ENCODE assay signal across 7 worm cellular contexts in the genomic region with DNA sequence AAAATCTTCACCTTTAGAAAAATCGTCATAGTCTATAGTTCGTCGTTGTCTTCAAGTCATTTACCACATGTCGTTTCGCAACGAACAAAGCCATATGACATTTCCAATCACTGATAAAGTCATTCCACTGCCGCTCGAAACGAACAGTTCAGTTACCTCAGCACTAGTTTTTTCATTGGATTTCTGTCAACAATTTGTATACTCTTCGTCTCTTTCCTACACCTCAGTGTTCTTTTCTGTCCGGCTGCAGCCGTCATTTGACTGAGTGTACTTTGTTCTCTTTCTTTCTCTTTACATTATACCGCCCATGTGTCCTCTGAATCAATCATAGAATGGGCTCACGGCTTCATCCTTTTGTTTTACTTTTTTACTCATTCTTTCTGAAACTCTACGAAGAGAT.
TF ChIP-seq lines count a peak whose summit lies in the region.

No protein-coding gene starts in this region.

TF ChIP-seq in whole organism, L1 larva, 84 proteins besides CTCF, POLR2A, EP300 and RAD21 (continues in another document):
- TF ChIP-seq ztf-11 (tag; optimal IDR thresholded peaks at IDR 0.05; lab: Kevin White, UChicago): no peak
- no peak for TF ChIP-seq pqm-1 (tag; optimal IDR thresholded peaks at IDR 0.05; lab: Kevin White, UChicago)
- TF ChIP-seq unc-98 (GFP tag; IDR thresholded peaks at IDR 0.05; lab: Robert Waterston, UW): no peak
- no peak for TF ChIP-seq nhr-90 (tag; optimal IDR thresholded peaks at IDR 0.05; lab: Kevin White, UChicago; ENCODE audit: poor library complexity)
- TF ChIP-seq zag-1 (tag; optimal IDR thresholded peaks at IDR 0.05; lab: Kevin White, UChicago): no peak
- TF ChIP-seq alr-1 (tag; optimal IDR thresholded peaks at IDR 0.05; lab: Kevin White, UChicago; ENCODE audit: borderline replicate concordance): no peak
- no peak for TF ChIP-seq isw-1 (GFP tag; IDR thresholded peaks at IDR 0.05; lab: Robert Waterston, UW)
- TF ChIP-seq F16B12.6 (tag; optimal IDR thresholded peaks at IDR 0.05; lab: Kevin White, UChicago): no peak
- TF ChIP-seq fos-1 (tag; optimal IDR thresholded peaks at IDR 0.05; lab: Kevin White, UChicago): no peak
- no peak for TF ChIP-seq C34B4.2 (tag; optimal IDR thresholded peaks at IDR 0.05; lab: Kevin White, UChicago)
- no peak for TF ChIP-seq ceh-88 (GFP tag; IDR thresholded peaks at IDR 0.05; lab: Robert Waterston, UW)
- no peak for TF ChIP-seq irx-1 (tag; optimal IDR thresholded peaks at IDR 0.05; lab: Kevin White, UChicago)
- no peak for TF ChIP-seq skn-1 (tag; optimal IDR thresholded peaks at IDR 0.05; lab: Kevin White, UChicago)

TF ChIP-seq in whole organism, L2 larva, 48 proteins besides CTCF, POLR2A, EP300 and RAD21 (continues in another document):
- TF ChIP-seq ceh-16 (tag; optimal IDR thresholded peaks at IDR 0.05; lab: Kevin White, UChicago) (no peak), sma-3 (GFP tag; optimal IDR thresholded peaks at IDR 0.05; lab: Kevin White, UChicago) (peak; percentile 38), sma-9 (GFP tag; optimal IDR thresholded peaks at IDR 0.05; lab: Kevin White, UChicago) (peak; percentile 40), sma-9 (tag; optimal IDR thresholded peaks at IDR 0.05; lab: Kevin White, UChicago) (no peak), fos-1 (tag; optimal IDR thresholded peaks at IDR 0.05; lab: Kevin White, UChicago) (peak; percentile 39), ztf-11 (tag; optimal IDR thresholded peaks at IDR 0.05; lab: Kevin White, UChicago) (no peak), sem-4 (tag; optimal IDR thresholded peaks at IDR 0.05; lab: Kevin White, UChicago) (peak; percentile 29), R02D3.7 (tag; optimal IDR thresholded peaks at IDR 0.05; lab: Kevin White, UChicago) (no peak), ZK546.5 (tag; optimal IDR thresholded peaks at IDR 0.05; lab: Kevin White, UChicago) (no peak), ztf-4 (tag; optimal IDR thresholded peaks at IDR 0.05; lab: Kevin White, UChicago) (no peak), crh-2 (tag; optimal IDR thresholded peaks at IDR 0.05; lab: Kevin White, UChicago) (peak; percentile 27), Y55F3AM.14 (GFP tag; optimal IDR thresholded peaks at IDR 0.05; lab: Kevin White, UChicago) (peak; percentile 25), C34F6.9 (tag; optimal IDR thresholded peaks at IDR 0.05; lab: Kevin White, UChicago) (peak; percentile 36)

TF ChIP-seq in whole organism, L3 larva, 47 proteins besides CTCF, POLR2A, EP300 and RAD21 (continues in another document):
- TF ChIP-seq unc-39 (tag; optimal IDR thresholded peaks at IDR 0.05; lab: Kevin White, UChicago) (no peak), fos-1 (tag; optimal IDR thresholded peaks at IDR 0.05; lab: Kevin White, UChicago) (no peak), ztf-4 (tag; optimal IDR thresholded peaks at IDR 0.05; lab: Kevin White, UChicago) (no peak), jun-1 (tag; optimal IDR thresholded peaks at IDR 0.05; lab: Kevin White, UChicago) (peak; percentile 16), hmg-11 (tag; optimal IDR thresholded peaks at IDR 0.05; lab: Kevin White, UChicago) (peak; percentile 8), ZK546.5 (tag; optimal IDR thresholded peaks at IDR 0.05; lab: Kevin White, UChicago) (no peak), nhr-77 (tag; optimal IDR thresholded peaks at IDR 0.05; lab: Kevin White, UChicago) (no peak), ceh-28 (tag; optimal IDR thresholded peaks at IDR 0.05; lab: Kevin White, UChicago) (peak; percentile 2), nfya-1 (tag; optimal IDR thresholded peaks at IDR 0.05; lab: Kevin White, UChicago; ENCODE audit: insufficient read depth) (peak; percentile 40), fkh-2 (tag; optimal IDR thresholded peaks at IDR 0.05; lab: Kevin White, UChicago) (no peak), elt-2 (tag; optimal IDR thresholded peaks at IDR 0.05; lab: Kevin White, UChicago) (peak; percentile 84), eor-1 (tag; optimal IDR thresholded peaks at IDR 0.05; lab: Kevin White, UChicago) (no peak), pqm-1 (tag; optimal IDR thresholded peaks at IDR 0.05; lab: Kevin White, UChicago) (peak; percentile 34)

TF ChIP-seq in whole organism, L4 larva, 104 proteins besides CTCF, POLR2A, EP300 and RAD21 (continues in another document):
- TF ChIP-seq nhr-111 (GFP tag; optimal IDR thresholded peaks at IDR 0.05; lab: Kevin White, UChicago) (no peak), madf-9 (GFP tag; conservative IDR thresholded peaks at IDR 0.05; lab: Robert Waterston, UW) (no peak), tra-1 (GFP tag; IDR thresholded peaks at IDR 0.05; lab: Robert Waterston, UW) (peak; percentile 46; the same call in 1 of the 2 replicates), mep-1 (tag; optimal IDR thresholded peaks at IDR 0.05; lab: Kevin White, UChicago) (peak; percentile 73), ZK337.2 (GFP tag; IDR thresholded peaks at IDR 0.05; lab: Robert Waterston, UW) (no peak), madf-5 (GFP tag; IDR thresholded peaks at IDR 0.05; lab: Robert Waterston, UW) (no peak), ces-1 (GFP tag; optimal IDR thresholded peaks at IDR 0.05; lab: Kevin White, UChicago) (no peak), Y5F2A.4 (GFP tag; optimal IDR thresholded peaks at IDR 0.05; lab: Kevin White, UChicago) (no peak), nhr-6 (tag; optimal IDR thresholded peaks at IDR 0.05; lab: Kevin White, UChicago) (no peak), aly-2 (tag; optimal IDR thresholded peaks at IDR 0.05; lab: Kevin White, UChicago) (no peak), duxl-1 (tag; optimal IDR thresholded peaks at IDR 0.05; lab: Kevin White, UChicago; ENCODE audit: poor library complexity) (peak; percentile 5), Y75B8A.6 (GFP tag; IDR thresholded peaks at IDR 0.05; lab: Robert Waterston, UW) (0 out of 2 replicates have a peak, but pooled peaks have one; percentile 51), aha-1 (tag; lab: Kevin White, UChicago) (no peak)

TF ChIP-seq in whole organism, late embryonic, 69 proteins besides CTCF, POLR2A, EP300 and RAD21:
- TF ChIP-seq pha-2 (tag; optimal IDR thresholded peaks at IDR 0.05; lab: Kevin White, UChicago): no peak
- TF ChIP-seq unc-55 (GFP tag; optimal IDR thresholded peaks at IDR 0.05; lab: Kevin White, UChicago): peak; percentile 55

TF ChIP-seq in whole organism, mixed stage, embryonic, 35 proteins besides CTCF, POLR2A, EP300 and RAD21:
- TF ChIP-seq nhr-28 (tag; optimal IDR thresholded peaks at IDR 0.05; lab: Kevin White, UChicago) (no peak), sem-2 (GFP tag; optimal IDR thresholded peaks at IDR 0.05; lab: Kevin White, UChicago) (no peak), nhr-2 (tag; optimal IDR thresholded peaks at IDR 0.05; lab: Kevin White, UChicago) (no peak), unc-62 (GFP tag; optimal IDR thresholded peaks at IDR 0.05; lab: Kevin White, UChicago) (peak; percentile 28)

TF ChIP-seq in whole organism, young adult, 124 proteins besides CTCF, POLR2A, EP300 and RAD21:
- peak in 1 of 3 experiments; percentile 24 for TF ChIP-seq lin-35 (GFP tag; optimal IDR thresholded peaks at IDR 0.05; lab: Kevin White, UChicago)
- TF ChIP-seq snpc-4 (GFP tag; optimal IDR thresholded peaks at IDR 0.05; lab: Kevin White, UChicago): no peak
- TF ChIP-seq snpc-4 (tag; optimal IDR thresholded peaks at IDR 0.05; lab: Kevin White, UChicago): peak in 2 of 4 experiments; percentile 27 to 43
- TF ChIP-seq cebp-1 (GFP tag; IDR thresholded peaks at IDR 0.05; lab: Robert Waterston, UW): peak; percentile 76; the same call in 1 of the 2 replicates
- peak; percentile 86 for TF ChIP-seq cebp-1 (tag; optimal IDR thresholded peaks at IDR 0.05; lab: Kevin White, UChicago)
- TF ChIP-seq ceh-40 (GFP tag; IDR thresholded peaks at IDR 0.05; lab: Robert Waterston, UW): no peak
- TF ChIP-seq nhr-80 (tag; optimal IDR thresholded peaks at IDR 0.05; lab: Kevin White, UChicago): peak; percentile 82
- TF ChIP-seq F22D6.2 (tag; optimal IDR thresholded peaks at IDR 0.05; lab: Kevin White, UChicago): no peak
- TF ChIP-seq K12H6.12 (tag; optimal IDR thresholded peaks at IDR 0.05; lab: Kevin White, UChicago): peak; percentile 56
- peak; percentile 40 for TF ChIP-seq attf-5 (GFP tag; optimal IDR thresholded peaks at IDR 0.05; lab: Kevin White, UChicago)
- TF ChIP-seq ZK185.1 (tag; optimal IDR thresholded peaks at IDR 0.05; lab: Kevin White, UChicago; ENCODE audit: poor library complexity, severe bottlenecking): peak; percentile 17
- peak; percentile 10; the same call in 1 of the 2 replicates for TF ChIP-seq B0336.3 (GFP tag; IDR thresholded peaks at IDR 0.05; lab: Robert Waterston, UW)
- TF ChIP-seq ceh-79 (tag; optimal IDR thresholded peaks at IDR 0.05; lab: Kevin White, UChicago): no peak
- TF ChIP-seq lin-26 (GFP tag; IDR thresholded peaks at IDR 0.05; lab: Robert Waterston, UW): peak; percentile 35; the same call in 1 of the 2 replicates
- TF ChIP-seq lin-40 (tag; optimal IDR thresholded peaks at IDR 0.05; lab: Kevin White, UChicago): peak; percentile 27
- TF ChIP-seq let-607 (tag; optimal IDR thresholded peaks at IDR 0.05; lab: Kevin White, UChicago): peak; percentile 40 to 43
- TF ChIP-seq unc-62 (GFP tag; optimal IDR thresholded peaks at IDR 0.05; lab: Kevin White, UChicago): peak; percentile 69
- TF ChIP-seq repo-1 (tag; optimal IDR thresholded peaks at IDR 0.05; lab: Kevin White, UChicago): peak; percentile 17
- peak; percentile 26 for TF ChIP-seq tbp1 (GFP tag; optimal IDR thresholded peaks at IDR 0.05; lab: Kevin White, UChicago)
- TF ChIP-seq B0261.1 (tag; optimal IDR thresholded peaks at IDR 0.05; lab: Kevin White, UChicago): no peak
